Worm (Caenorhabditis elegans): ENCODE data around the gene nonu-1.

- TF ChIP-seq egl-27 (tag; optimal IDR thresholded peaks at IDR 0.05) (no peak), sox-4 (tag; optimal IDR thresholded peaks at IDR 0.05) (no peak), zip-4 (GFP tag; optimal IDR thresholded peaks at IDR 0.05) (no peak), unc-30 (tag; optimal IDR thresholded peaks at IDR 0.05) (no peak), alr-1 (tag; optimal IDR thresholded peaks at IDR 0.05; ENCODE audit: borderline replicate concordance) (no peak), nhr-28 (tag; optimal IDR thresholded peaks at IDR 0.05) (no peak), efl-3 (GFP tag; optimal IDR thresholded peaks at IDR 0.05) (no peak), mab-9 (GFP tag; IDR thresholded peaks at IDR 0.05) (no peak), C34B4.2 (tag; optimal IDR thresholded peaks at IDR 0.05) (no peak), skn-1 (tag; optimal IDR thresholded peaks at IDR 0.05) (no peak), fos-1 (tag; optimal IDR thresholded peaks at IDR 0.05) (no peak), ceh-82 (tag; optimal IDR thresholded peaks at IDR 0.05) (no peak)
Measured at ce11 chrIII:4893540-4893939, 43.8 kb upstream of the nonu-1 start, which contains the start of gene F26F4.6.

Measured in whole organism, L1 larva.